Fruit fly (Drosophila melanogaster) whole organism, embryonic: ENCODE data around the gene CG8173.
A peak's percentile ranks its signal among the peaks of the same experiment; 100 is the strongest.

Experiments
- CG1024 ChIP-seq: fragments of 200-800 bp; sonication (Bioruptor generic); IDR thresholded peaks from 2 replicates; pipeline ENCODE4 v1.3.6; 2022; ENCODE audit warnings: missing biosample characterization, missing genetic modification characterization
- CG10267 ChIP-seq: fragments of 200-800 bp; sonication (Bioruptor generic); optimal IDR thresholded peaks from 2 replicates; lab custom pipeline; 2018; ENCODE audit warnings: missing biosample characterization, mild to moderate bottlenecking, missing genetic modification characterization, moderate library complexity
- CG10274 ChIP-seq: fragments of 200-800 bp; sonication (Bioruptor generic); optimal IDR thresholded peaks from 3 replicates; lab custom pipeline; 2017; ENCODE audit warnings: missing biosample characterization, mild to moderate bottlenecking, missing genetic modification characterization
- CG10321 ChIP-seq: fragments of 200-800 bp; sonication (Bioruptor generic); IDR thresholded peaks from 2 replicates; pipeline ENCODE4 v1.3.6; 2022; ENCODE audit warnings: missing biosample characterization, missing genetic modification characterization
- CG10959 ChIP-seq: fragments of 200-800 bp; sonication (Bioruptor generic); IDR thresholded peaks from 2 replicates; pipeline ENCODE4 v1.3.6; 2022; ENCODE audit warnings: missing biosample characterization, missing genetic modification characterization
- CG12391 ChIP-seq: fragments of 200-800 bp; sonication (Bioruptor generic); optimal IDR thresholded peaks from 3 replicates; lab custom pipeline; 2018; ENCODE audit warnings: missing biosample characterization, mild to moderate bottlenecking, missing genetic modification characterization, moderate library complexity
- CG13624 ChIP-seq: fragments of 200-800 bp; sonication (Bioruptor generic); optimal IDR thresholded peaks from 2 replicates; lab custom pipeline; 2016; ENCODE audit warnings: missing biosample characterization, missing genetic modification characterization
- CG14050 ChIP-seq: fragments of 200-800 bp; sonication (Bioruptor generic); IDR thresholded peaks from 3 replicates; pipeline ENCODE4 v1.3.6; 2022; ENCODE audit warnings: missing biosample characterization, missing genetic modification characterization
- CG14441 ChIP-seq: fragments of 200-800 bp; sonication (Bioruptor generic); IDR thresholded peaks from 2 replicates; pipeline ENCODE4 v1.3.6; 2022; ENCODE audit warnings: missing biosample characterization, missing genetic modification characterization
- CG14667 ChIP-seq: fragments of 200-800 bp; sonication (Bioruptor generic); IDR thresholded peaks from 2 replicates; pipeline ENCODE4 v1.3.6; 2022; ENCODE audit warnings: missing biosample characterization, missing genetic modification characterization
- CG14965 ChIP-seq: fragments of 200-800 bp; sonication (Bioruptor generic); optimal IDR thresholded peaks from 2 replicates; lab custom pipeline; 2016; ENCODE audit warnings: missing biosample characterization, missing genetic modification characterization, borderline replicate concordance
- CG15601 ChIP-seq: fragments of 200-800 bp; sonication (Bioruptor generic); optimal IDR thresholded peaks from 3 replicates; lab custom pipeline; 2019; ENCODE audit warnings: missing biosample characterization, mild to moderate bottlenecking, missing genetic modification characterization, moderate library complexity
- CG1603 ChIP-seq: fragments of 200-800 bp; sonication (Bioruptor generic); optimal IDR thresholded peaks from 2 replicates; lab custom pipeline; 2019; ENCODE audit warnings: missing biosample characterization, mild to moderate bottlenecking, missing genetic modification characterization, moderate library complexity
- CG17359 ChIP-seq: fragments of 200-800 bp; sonication (Bioruptor generic); optimal IDR thresholded peaks from 3 replicates; lab custom pipeline; 2018; ENCODE audit warnings: missing biosample characterization, mild to moderate bottlenecking, missing genetic modification characterization, moderate library complexity
- CG17361 ChIP-seq: fragments of 200-800 bp; sonication (Bioruptor generic); IDR thresholded peaks from 3 replicates; pipeline ENCODE4 v1.3.6; 2022; ENCODE audit warnings: missing biosample characterization, missing genetic modification characterization
- CG31441 ChIP-seq: fragments of 200-800 bp; sonication (Bioruptor generic); IDR thresholded peaks from 2 replicates; pipeline ENCODE4 v1.3.6; 2022; ENCODE audit warnings: missing biosample characterization, missing genetic modification characterization
- CG4282 ChIP-seq: fragments of 200-800 bp; sonication (Bioruptor generic); optimal IDR thresholded peaks from 2 replicates; lab custom pipeline; 2016; ENCODE audit warnings: missing biosample characterization, missing genetic modification characterization
- CG4424 ChIP-seq: fragments of 200-800 bp; sonication (Bioruptor generic); optimal IDR thresholded peaks from 3 replicates; lab custom pipeline; 2016; ENCODE audit warnings: missing biosample characterization, missing genetic modification characterization
- CG4707 ChIP-seq: fragments of 200-800 bp; sonication (Bioruptor generic); optimal IDR thresholded peaks from 2 replicates; lab custom pipeline; 2018; ENCODE audit warnings: missing biosample characterization, mild to moderate bottlenecking, missing genetic modification characterization, moderate library complexity
- CG5180 ChIP-seq: fragments of 200-800 bp; sonication (Bioruptor generic); optimal IDR thresholded peaks from 3 replicates; lab custom pipeline; 2017; ENCODE audit warnings: missing biosample characterization, missing genetic modification characterization, mild to moderate bottlenecking, moderate library complexity, missing genetic modification reagents
- CG8359 ChIP-seq: fragments of 200-800 bp; sonication (Bioruptor generic); optimal IDR thresholded peaks from 2 replicates; lab custom pipeline; 2017; ENCODE audit warnings: missing biosample characterization, mild to moderate bottlenecking, missing genetic modification characterization, borderline replicate concordance
- CG8478 ChIP-seq: fragments of >200 bp; optimal IDR thresholded peaks from 2 replicates; lab custom pipeline; 2018
- CG8924 ChIP-seq: fragments of 200-800 bp; optimal IDR thresholded peaks from 3 replicates; lab custom pipeline; 2019; ENCODE audit warnings: missing biosample characterization, mild to moderate bottlenecking, missing genetic modification characterization, moderate library complexity
- CG9797 ChIP-seq: fragments of 200-800 bp; sonication (Bioruptor generic); optimal IDR thresholded peaks from 3 replicates; lab custom pipeline; 2018; ENCODE audit warnings: missing biosample characterization, mild to moderate bottlenecking, missing genetic modification characterization
- Camta ChIP-seq: fragments of 200-800 bp; sonication (Bioruptor generic); optimal IDR thresholded peaks from 2 replicates; lab custom pipeline; 2016; ENCODE audit warnings: missing biosample characterization, missing genetic modification characterization
- Eip74EF ChIP-seq, 2 experiments: fragments of 200-800 bp in 1 of 2; fragments of >200 bp in 1 of 2; sonication (Bioruptor generic) in 1 of 2; optimal IDR thresholded peaks; 2 replicates each; lab custom pipeline; 2017 to 2019; ENCODE audit warnings: missing biosample characterization in 2 of 2, missing genetic modification characterization in 2 of 2, mild to moderate bottlenecking in 1 of 2, moderate library complexity in 1 of 2
- Fer2 ChIP-seq: fragments of 200-800 bp; sonication (Bioruptor generic); optimal IDR thresholded peaks from 2 replicates; lab custom pipeline; 2018; ENCODE audit warnings: missing biosample characterization, mild to moderate bottlenecking, missing genetic modification characterization, moderate library complexity
- H2.0 ChIP-seq: fragments of 200-800 bp; sonication (Bioruptor generic); IDR thresholded peaks from 2 replicates; pipeline ENCODE4 v1.3.6; 2022; ENCODE audit warnings: missing biosample characterization, missing genetic modification characterization
- MTF-1 ChIP-seq: fragments of 200-800 bp; sonication (Bioruptor generic); optimal IDR thresholded peaks from 2 replicates; lab custom pipeline; 2018; ENCODE audit warnings: missing biosample characterization, mild to moderate bottlenecking, missing genetic modification characterization, borderline replicate concordance
- Mes4 ChIP-seq: fragments of 200-800 bp; sonication (Bioruptor generic); optimal IDR thresholded peaks from 2 replicates; lab custom pipeline; 2016; ENCODE audit warnings: missing biosample characterization, missing genetic modification characterization
- NFAT ChIP-seq: fragments of 200-800 bp; sonication (Bioruptor generic); IDR thresholded peaks from 2 replicates; pipeline ENCODE4 v1.3.6; 2022; ENCODE audit warnings: missing biosample characterization, missing genetic modification characterization
- ab ChIP-seq: fragments of 200-800 bp; sonication (Bioruptor generic); optimal IDR thresholded peaks from 2 replicates; lab custom pipeline; 2016; ENCODE audit warnings: missing biosample characterization, missing genetic modification characterization
- ap ChIP-seq: fragments of 200-800 bp; sonication (Bioruptor generic); IDR thresholded peaks from 2 replicates; pipeline ENCODE4 v1.3.6; 2022; ENCODE audit warnings: missing biosample characterization, missing genetic modification characterization
- bcd ChIP-seq: fragments of 200-800 bp; sonication (Bioruptor generic); optimal IDR thresholded peaks from 2 replicates; lab custom pipeline; 2017; ENCODE audit warnings: missing biosample characterization, mild to moderate bottlenecking, missing genetic modification characterization
- bsh ChIP-seq, 2 experiments: fragments of 200-800 bp; sonication (Bioruptor generic); optimal IDR thresholded peaks; 2 replicates each; lab custom pipeline; 2017 to 2018; ENCODE audit warnings: mild to moderate bottlenecking in 2 of 2, missing biosample characterization in 2 of 2, missing genetic modification characterization in 2 of 2, moderate library complexity in 1 of 2
- dpn ChIP-seq, 2 experiments: fragments of 200-800 bp; sonication (Bioruptor generic); optimal IDR thresholded peaks; 3 replicates each; lab custom pipeline; 2016; ENCODE audit warnings: missing biosample characterization in 2 of 2, missing genetic modification characterization in 2 of 2
- eve ChIP-seq, 2 experiments: fragments of >200 bp; optimal IDR thresholded peaks; 2 replicates each; lab custom pipeline; 2017; ENCODE audit warnings: missing biosample characterization in 2 of 2, missing genetic modification characterization in 2 of 2
- lov ChIP-seq, 2 experiments: fragments of 200-800 bp in 1 of 2; fragments of >200 bp in 1 of 2; sonication (Bioruptor generic) in 1 of 2; IDR thresholded peaks in 1 of 2; optimal IDR thresholded peaks in 1 of 2; 2 replicates in 1 of 2; 3 replicates in 1 of 2; pipeline versions ENCODE4 v1.3.6 to Lab custom; 2017 to 2022; ENCODE audit warnings: missing biosample characterization in 1 of 2, missing genetic modification characterization in 1 of 2
- maf-S ChIP-seq: fragments of 200-800 bp; sonication (Bioruptor generic); optimal IDR thresholded peaks from 2 replicates; lab custom pipeline; 2016; ENCODE audit warnings: missing biosample characterization, missing genetic modification characterization
- mld ChIP-seq: fragments of 200-800 bp; sonication (Bioruptor generic); IDR thresholded peaks from 3 replicates; pipeline ENCODE4 v1.3.6; 2022; ENCODE audit warnings: missing biosample characterization, missing genetic modification characterization; ENCODE audit not compliant: partially characterized antibody
- nmo ChIP-seq: fragments of 200-800 bp; sonication (Bioruptor generic); optimal IDR thresholded peaks from 2 replicates; lab custom pipeline; 2018; ENCODE audit warnings: missing biosample characterization, mild to moderate bottlenecking, missing genetic modification characterization, moderate library complexity
- oc ChIP-seq: fragments of 200-800 bp; sonication (Bioruptor generic); optimal IDR thresholded peaks from 2 replicates; lab custom pipeline; 2018; ENCODE audit warnings: missing biosample characterization, mild to moderate bottlenecking, missing genetic modification characterization, moderate library complexity
- pb ChIP-seq: fragments of 200-800 bp; sonication (Bioruptor generic); optimal IDR thresholded peaks from 3 replicates; lab custom pipeline; 2016; ENCODE audit warnings: missing biosample characterization, missing genetic modification characterization
- peb ChIP-seq: fragments of 200-800 bp; sonication (Bioruptor generic); IDR thresholded peaks from 2 replicates; pipeline ENCODE4 v1.3.6; 2022; ENCODE audit warnings: missing biosample characterization, missing genetic modification characterization
- pho ChIP-seq: fragments of 200-800 bp; sonication (Bioruptor generic); optimal IDR thresholded peaks from 2 replicates; lab custom pipeline; 2016; ENCODE audit warnings: missing biosample characterization, missing genetic modification characterization
- pros ChIP-seq: fragments of 200-800 bp; sonication (Bioruptor generic); optimal IDR thresholded peaks from 3 replicates; lab custom pipeline; 2019; ENCODE audit warnings: missing biosample characterization, mild to moderate bottlenecking, missing genetic modification characterization, moderate library complexity
- ranshi ChIP-seq: fragments of 200-800 bp; sonication (Bioruptor generic); IDR thresholded peaks from 2 replicates; pipeline ENCODE4 v1.3.6; 2022; ENCODE audit warnings: missing biosample characterization, missing genetic modification characterization
- scrt ChIP-seq: fragments of 200-800 bp; sonication (Bioruptor generic); optimal IDR thresholded peaks from 2 replicates; lab custom pipeline; 2018; ENCODE audit warnings: missing biosample characterization, mild to moderate bottlenecking, missing genetic modification characterization, moderate library complexity
- twi ChIP-seq: fragments of 200-800 bp; optimal IDR thresholded peaks from 2 replicates; lab custom pipeline; 2019; ENCODE audit warnings: missing biosample characterization, mild to moderate bottlenecking, missing genetic modification characterization, moderate library complexity

The CG8173 gene

DNA sequence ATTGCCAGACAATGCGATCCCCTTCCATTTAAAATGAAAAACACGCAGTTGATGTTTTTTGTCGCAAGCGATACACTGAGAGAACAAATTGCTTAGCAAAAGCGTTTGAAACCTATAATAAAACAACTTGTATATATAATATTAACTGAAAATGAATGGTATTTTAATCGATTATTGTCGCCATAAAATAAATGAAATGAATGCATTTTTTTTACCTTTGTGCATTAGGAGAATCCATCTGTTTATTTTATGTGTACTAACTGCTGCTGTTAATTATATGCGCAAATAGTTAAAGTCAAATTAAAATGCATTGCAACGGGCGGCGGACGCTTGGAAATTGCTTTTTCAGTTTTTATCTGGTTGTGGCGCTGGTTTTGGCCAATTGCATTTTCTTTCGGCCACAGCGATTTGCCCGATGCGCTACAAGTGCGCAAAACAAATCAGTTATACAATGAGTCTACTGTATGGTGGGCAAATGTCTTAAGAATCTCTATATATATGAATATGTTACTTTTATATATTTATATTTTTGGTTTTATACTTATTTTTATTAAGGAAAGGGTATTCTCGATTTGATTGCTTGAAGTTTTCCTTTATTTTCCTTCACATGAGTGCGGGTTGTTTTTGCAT, 17.2 kb upstream of the CG8173 start (continued):
- TF ChIP-seq bcd (GFP tag; lab: Kevin White, UChicago) (peak; percentile 21), Mes4 (GFP tag; lab: Kevin White, UChicago) (no peak), CG15601 (no peak), dpn (GFP tag; optimal IDR thresholded peaks at IDR 0.05; lab: Kevin White, UChicago) (no peak), pb (GFP tag; lab: Kevin White, UChicago) (no peak), CG1024 (GFP tag; lab: Robert Waterston, UW) (no peak), CG4707 (GFP tag; lab: Kevin White, UChicago) (no peak), NFAT (GFP tag; lab: Robert Waterston, UW) (no peak), CG8478 (no peak), ap (GFP tag; lab: Robert Waterston, UW) (peak; percentile 33; the same call in 1 of the 2 replicates), mld (GFP tag; lab: Robert Waterston, UW) (no peak), peb (GFP tag; lab: Robert Waterston, UW) (no peak), CG17359 (peak; percentile 42), ranshi (GFP tag; lab: Robert Waterston, UW) (peak; percentile 29; the same call in 1 of the 2 replicates), CG8924 (tag; lab: Kevin White, UChicago) (peak; percentile 21), lov (optimal IDR thresholded peaks at IDR 0.05; lab: Kevin White, UChicago) (no peak), lov (GFP tag; IDR thresholded peaks at IDR 0.05; lab: Robert Waterston, UW) (no peak), CG4282 (no peak), nmo (GFP tag; lab: Kevin White, UChicago) (no peak), CG14667 (GFP tag; lab: Robert Waterston, UW) (no peak), CG9797 (GFP tag; lab: Kevin White, UChicago) (no peak), CG13624 (GFP tag; lab: Kevin White, UChicago) (no peak), CG8359 (no peak), ab (GFP tag; lab: Kevin White, UChicago) (no peak), scrt (GFP tag; lab: Kevin White, UChicago) (peak; percentile 1), CG31441 (GFP tag; lab: Robert Waterston, UW) (peak; percentile 54; the same call in 1 of the 2 replicates), eve (GFP tag; optimal IDR thresholded peaks at IDR 0.05; lab: Kevin White, UChicago) (peak in 1 of 2 experiments; percentile 29), CG14441 (GFP tag; lab: Robert Waterston, UW) (0 out of 2 replicates have a peak, but pooled peaks have one; percentile 32), bsh (GFP tag; optimal IDR thresholded peaks at IDR 0.05; lab: Kevin White, UChicago) (peak in 1 of 2 experiments; percentile 29), CG10321 (GFP tag; lab: Robert Waterston, UW) (no peak), twi (tag; lab: Kevin White, UChicago) (no peak), CG14050 (GFP tag; lab: Robert Waterston, UW) (no peak), maf-S (GFP tag; lab: Kevin White, UChicago) (no peak), CG4424 (peak; percentile 22), pros (GFP tag; lab: Kevin White, UChicago) (no peak), CG10959 (GFP tag; lab: Robert Waterston, UW) (no peak), CG10267 (tag; lab: Kevin White, UChicago) (peak; percentile 31), oc (tag; lab: Kevin White, UChicago) (no peak), Camta (GFP tag; lab: Kevin White, UChicago) (no peak), Eip74EF (GFP tag; optimal IDR thresholded peaks at IDR 0.05; lab: Kevin White, UChicago) (no peak), Fer2 (tag; lab: Kevin White, UChicago) (no peak), CG1603 (tag; lab: Kevin White, UChicago) (no peak), CG10274 (peak; percentile 70), CG5180 (GFP tag; lab: Kevin White, UChicago) (no peak), H2.0 (GFP tag; lab: Robert Waterston, UW) (peak; percentile 10; the same call in 1 of the 2 replicates), CG14965 (GFP tag; lab: Kevin White, UChicago) (no peak), CG12391 (tag; lab: Kevin White, UChicago) (peak; percentile 27), MTF-1 (GFP tag; lab: Kevin White, UChicago) (no peak), CG17361 (GFP tag; lab: Robert Waterston, UW) (peak; percentile 35; the same call in 1 of the 3 replicates), pho (GFP tag; lab: Kevin White, UChicago) (no peak)
